Worm (Caenorhabditis elegans) whole organism, late embryonic: ENCODE results near the gene Y17G7B.12.

Source experiments
- pha-4 ChIP-seq: fragments of 150-350 bp; optimal IDR thresholded peaks from 2 replicates; lab custom pipeline; 2018; ENCODE audit warnings: missing biosample characterization, missing genetic modification reagents, missing genetic modification characterization
- unc-3 ChIP-seq, 2 experiments: fragments of 200-800 bp in 1 of 2; sonication (Bioruptor generic) in 1 of 2; sonication (generic microtip) in 1 of 2; conservative IDR thresholded peaks in 1 of 2; optimal IDR thresholded peaks in 1 of 2; 2 replicates each; pipeline versions ENCODE4 v1.3.6 to Lab custom; 2016 to 2022; ENCODE audit warnings: missing compliant biosample characterization in 2 of 2, missing genetic modification characterization in 2 of 2, missing genetic modification reagents in 1 of 2

DNA sequence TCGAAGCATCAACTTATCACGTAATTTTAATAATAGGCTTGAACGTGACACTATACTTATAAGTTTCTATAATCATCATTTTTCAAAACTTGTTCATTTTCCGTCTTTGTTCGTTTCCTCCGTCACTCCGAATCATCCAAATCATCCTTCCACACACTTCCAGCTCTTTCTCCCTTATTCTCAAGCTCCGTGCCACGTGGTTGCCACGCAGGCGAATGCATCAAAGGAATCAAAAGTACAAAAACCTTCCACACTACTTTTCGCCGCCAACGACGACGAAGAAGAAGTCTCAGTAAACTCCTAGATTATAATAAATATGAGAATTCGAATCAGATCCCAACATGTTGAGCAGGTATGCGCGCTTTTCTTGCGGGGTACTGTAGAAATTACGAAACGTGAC, 30.5 kb downstream of the Y17G7B.12 start:
- TF ChIP-seq pha-4 (tag; lab: Kevin White, UChicago) (no peak), unc-3 (GFP tag; conservative IDR thresholded peaks at IDR 0.05; lab: Robert Waterston, UW) (no peak), unc-3 (tag; optimal IDR thresholded peaks at IDR 0.05; lab: Kevin White, UChicago) (no peak)
